Fruit fly (Drosophila melanogaster) whole organism, prepupa: ENCODE measurements around the gene Art9.
A peak's percentile ranks its signal among the peaks of the same experiment; 100 is the strongest.

Source experiments
- CG10631 ChIP-seq: fragments of 200-800 bp; sonication (Bioruptor generic); optimal IDR thresholded peaks from 2 replicates; lab custom pipeline; 2016; ENCODE audit warnings: missing biosample characterization, missing genetic modification characterization
- CG11294 ChIP-seq: fragments of 200-800 bp; sonication (Bioruptor generic); IDR thresholded peaks from 2 replicates; pipeline ENCODE4 v1.3.6; 2022; ENCODE audit warnings: missing biosample characterization, missing genetic modification characterization
- CG15336 ChIP-seq: fragments of 200-800 bp; sonication (Bioruptor generic); IDR thresholded peaks from 2 replicates; pipeline ENCODE4 v1.3.6; 2022; ENCODE audit warnings: missing biosample characterization, missing genetic modification characterization
- CG1621 ChIP-seq: fragments of 200-800 bp; sonication (Bioruptor generic); optimal IDR thresholded peaks from 3 replicates; lab custom pipeline; 2018; ENCODE audit warnings: missing biosample characterization, mild to moderate bottlenecking, missing genetic modification characterization
- CG16779 ChIP-seq: fragments of 200-800 bp; sonication (Bioruptor generic); optimal IDR thresholded peaks from 3 replicates; lab custom pipeline; 2017; ENCODE audit warnings: missing biosample characterization, mild to moderate bottlenecking, missing genetic modification characterization
- CG3032 ChIP-seq: fragments of 200-800 bp; optimal IDR thresholded peaks from 2 replicates; lab custom pipeline; 2019; ENCODE audit warnings: missing biosample characterization, mild to moderate bottlenecking, missing genetic modification characterization, moderate library complexity
- CG31627 ChIP-seq: fragments of 200-800 bp; sonication (Bioruptor generic); optimal IDR thresholded peaks from 3 replicates; lab custom pipeline; 2016; ENCODE audit warnings: missing biosample characterization, missing genetic modification characterization
- CG32006 ChIP-seq: fragments of 200-800 bp; sonication (Bioruptor generic); optimal IDR thresholded peaks from 3 replicates; lab custom pipeline; 2017; ENCODE audit warnings: missing biosample characterization, mild to moderate bottlenecking, missing genetic modification characterization
- CG34406 ChIP-seq: fragments of 200-800 bp; sonication (Bioruptor generic); optimal IDR thresholded peaks from 3 replicates; lab custom pipeline; 2016; ENCODE audit warnings: missing biosample characterization, missing genetic modification characterization
- CG3919 ChIP-seq: fragments of 200-800 bp; sonication (Bioruptor generic); optimal IDR thresholded peaks from 3 replicates; lab custom pipeline; 2016; ENCODE audit warnings: missing biosample characterization, missing genetic modification characterization
- CG4318 ChIP-seq: fragments of 200-800 bp; sonication (Bioruptor generic); optimal IDR thresholded peaks from 3 replicates; lab custom pipeline; 2017; ENCODE audit warnings: missing biosample characterization, mild to moderate bottlenecking, missing genetic modification characterization
- CG6163 ChIP-seq: fragments of 200-800 bp; sonication (Bioruptor generic); IDR thresholded peaks from 3 replicates; pipeline ENCODE4 v1.3.6; 2022; ENCODE audit warnings: missing biosample characterization, missing genetic modification characterization
- CG6276 ChIP-seq: fragments of 200-800 bp; sonication (Bioruptor generic); optimal IDR thresholded peaks from 2 replicates; lab custom pipeline; 2017; ENCODE audit warnings: missing biosample characterization, mild to moderate bottlenecking, missing genetic modification characterization
- CG6792 ChIP-seq: fragments of 200-800 bp; sonication (Bioruptor generic); optimal IDR thresholded peaks from 3 replicates; lab custom pipeline; 2016; ENCODE audit warnings: missing biosample characterization, missing genetic modification characterization
- CG6808 ChIP-seq: fragments of 200-800 bp; sonication (Bioruptor generic); optimal IDR thresholded peaks from 3 replicates; lab custom pipeline; 2017; ENCODE audit warnings: missing biosample characterization, missing genetic modification characterization, mild to moderate bottlenecking, moderate library complexity, missing genetic modification reagents
- CG7368 ChIP-seq: fragments of 200-800 bp; sonication (Bioruptor generic); optimal IDR thresholded peaks from 3 replicates; lab custom pipeline; 2016; ENCODE audit warnings: missing biosample characterization, missing genetic modification characterization
- CG8119 ChIP-seq: fragments of 200-800 bp; sonication (Bioruptor generic); IDR thresholded peaks from 3 replicates; pipeline ENCODE4 v1.3.6; 2022; ENCODE audit warnings: missing biosample characterization, missing genetic modification characterization
- CG8319 ChIP-seq: fragments of 200-800 bp; sonication (Bioruptor generic); optimal IDR thresholded peaks from 3 replicates; lab custom pipeline; 2016; ENCODE audit warnings: missing biosample characterization, missing genetic modification characterization
- CG8632 ChIP-seq: fragments of 200-800 bp; sonication (Bioruptor generic); optimal IDR thresholded peaks from 3 replicates; lab custom pipeline; 2016; ENCODE audit warnings: missing biosample characterization, missing genetic modification characterization
- CG9139 ChIP-seq: fragments of 200-800 bp; sonication (Bioruptor generic); optimal IDR thresholded peaks from 3 replicates; lab custom pipeline; 2017; ENCODE audit warnings: missing biosample characterization, mild to moderate bottlenecking, missing genetic modification characterization
- Eip75B ChIP-seq: fragments of 200-800 bp; sonication (Bioruptor generic); optimal IDR thresholded peaks from 3 replicates; lab custom pipeline; 2016; ENCODE audit warnings: missing biosample characterization, missing genetic modification characterization
- Eip78C ChIP-seq: fragments of 200-800 bp; sonication (Bioruptor generic); peaks from one replicate; lab custom pipeline; 2016; ENCODE audit warnings: missing biosample characterization, missing genetic modification characterization
- Eip93F ChIP-seq: fragments of 200-800 bp; sonication (Bioruptor generic); optimal IDR thresholded peaks from 2 replicates; lab custom pipeline; 2016; ENCODE audit warnings: missing biosample characterization, mild to moderate bottlenecking, missing genetic modification characterization
- Ets96B ChIP-seq: fragments of 200-800 bp; optimal IDR thresholded peaks from 2 replicates; lab custom pipeline; 2019; ENCODE audit warnings: missing biosample characterization, mild to moderate bottlenecking, missing genetic modification characterization, moderate library complexity
- Gug ChIP-seq: fragments of 200-800 bp; sonication (Bioruptor generic); IDR thresholded peaks from 2 replicates; pipeline ENCODE4 v1.3.6; 2022; ENCODE audit warnings: missing biosample characterization, missing genetic modification characterization
- Hr38 ChIP-seq: sonication (Bioruptor generic); optimal IDR thresholded peaks from 2 replicates; lab custom pipeline; 2016; ENCODE audit warnings: missing biosample characterization, missing genetic modification characterization
- Hr39 ChIP-seq: fragments of 200-800 bp; sonication (Bioruptor generic); optimal IDR thresholded peaks from 2 replicates; lab custom pipeline; 2016; ENCODE audit warnings: missing biosample characterization, missing genetic modification characterization
- Hr4 ChIP-seq: fragments of 200-800 bp; sonication (Bioruptor generic); optimal IDR thresholded peaks from 3 replicates; lab custom pipeline; 2016; ENCODE audit warnings: missing biosample characterization, missing genetic modification characterization
- Met ChIP-seq: fragments of 200-800 bp; sonication (Bioruptor generic); optimal IDR thresholded peaks from 3 replicates; lab custom pipeline; 2016; ENCODE audit warnings: missing biosample characterization, missing genetic modification characterization
- Smox ChIP-seq: fragments of 200-800 bp; sonication (Bioruptor generic); optimal IDR thresholded peaks from 3 replicates; lab custom pipeline; 2016; ENCODE audit warnings: missing biosample characterization, missing genetic modification characterization
- Sox102F ChIP-seq: fragments of 200-800 bp; sonication (Bioruptor generic); optimal IDR thresholded peaks from 2 replicates; lab custom pipeline; 2016; ENCODE audit warnings: missing biosample characterization, mild to moderate bottlenecking, missing genetic modification characterization
- Sox14 ChIP-seq: fragments of 200-800 bp; sonication (Bioruptor generic); optimal IDR thresholded peaks from 3 replicates; lab custom pipeline; 2016; ENCODE audit warnings: missing biosample characterization, missing genetic modification characterization
- acj6 ChIP-seq: fragments of 200-800 bp; sonication (Bioruptor generic); optimal IDR thresholded peaks from 3 replicates; lab custom pipeline; 2016; ENCODE audit warnings: missing biosample characterization, missing genetic modification characterization
- dsx ChIP-seq: fragments of 200-800 bp; optimal IDR thresholded peaks from 3 replicates; lab custom pipeline; 2019; ENCODE audit warnings: missing biosample characterization, mild to moderate bottlenecking, missing genetic modification characterization, moderate library complexity; ENCODE audit not compliant: poor library complexity, severe bottlenecking
- eg ChIP-seq: fragments of 200-800 bp; sonication (Bioruptor generic); IDR thresholded peaks from 3 replicates; pipeline ENCODE4 v1.3.6; 2022; ENCODE audit warnings: missing biosample characterization, missing genetic modification characterization
- esn ChIP-seq: fragments of 200-800 bp; sonication (Bioruptor generic); optimal IDR thresholded peaks from 2 replicates; lab custom pipeline; 2016; ENCODE audit warnings: missing biosample characterization, mild to moderate bottlenecking, missing genetic modification characterization, moderate library complexity
- fd85E ChIP-seq: fragments of 200-800 bp; sonication (Bioruptor generic); optimal IDR thresholded peaks from 3 replicates; lab custom pipeline; 2016; ENCODE audit warnings: missing biosample characterization, missing genetic modification characterization
- fkh ChIP-seq: fragments of 200-800 bp; sonication (Bioruptor generic); optimal IDR thresholded peaks from 3 replicates; lab custom pipeline; 2017; ENCODE audit warnings: missing biosample characterization, mild to moderate bottlenecking, missing genetic modification characterization, moderate library complexity
- net ChIP-seq: fragments of 200-800 bp; sonication (Bioruptor generic); optimal IDR thresholded peaks from 3 replicates; lab custom pipeline; 2016; ENCODE audit warnings: missing biosample characterization, missing genetic modification characterization
- pdm3 ChIP-seq: fragments of 200-800 bp; sonication (Bioruptor generic); optimal IDR thresholded peaks from 3 replicates; lab custom pipeline; 2016; ENCODE audit warnings: missing biosample characterization, missing genetic modification characterization
- salr ChIP-seq, 2 experiments: fragments of 200-800 bp; sonication (Bioruptor generic); optimal IDR thresholded peaks; 3 replicates each; lab custom pipeline; 2016 to 2018; ENCODE audit warnings: missing biosample characterization in 2 of 2, missing genetic modification characterization in 2 of 2, mild to moderate bottlenecking in 1 of 2
- spab ChIP-seq: fragments of 200-800 bp; sonication (Bioruptor generic); optimal IDR thresholded peaks from 2 replicates; lab custom pipeline; 2017; ENCODE audit warnings: missing biosample characterization, mild to moderate bottlenecking, missing genetic modification characterization, missing genetic modification reagents
- topi ChIP-seq: fragments of 200-800 bp; sonication (Bioruptor generic); optimal IDR thresholded peaks from 3 replicates; lab custom pipeline; 2016; ENCODE audit warnings: missing biosample characterization, missing genetic modification characterization

Art9 gene

dm6 chr3R:13958582-13958981 lies 15.3 kb upstream of the Art9 start, which contains the start of gene Ipp:
Ipp (plus strand) TSS chr3R:13958789.
- TF ChIP-seq eg (GFP tag; lab: Robert Waterston, UW): 0 out of 3 replicates have a peak, but pooled peaks have one; percentile 10
- no peak for TF ChIP-seq CG4318
- TF ChIP-seq Ets96B (tag; lab: Kevin White, UChicago): no peak
- TF ChIP-seq spab (GFP tag; lab: Kevin White, UChicago): no peak

dm6 chr3R:13956809-13957351 lies 13.6 kb upstream of the Art9 start:
- TF ChIP-seq CG31627 (GFP tag; lab: Kevin White, UChicago) (no peak), Eip78C (GFP tag; lab: Kevin White, UChicago) (no peak), CG1621 (tag; lab: Kevin White, UChicago) (no peak), Ets96B (tag; lab: Kevin White, UChicago) (no peak), CG9139 (no peak), pdm3 (GFP tag; lab: Kevin White, UChicago) (no peak), Hr4 (no peak), CG15336 (no peak), Eip93F (no peak), Hr39 (GFP tag; lab: Kevin White, UChicago) (no peak)

- no peak for TF ChIP-seq Hr38 (GFP tag; lab: Kevin White, UChicago)
- TF ChIP-seq Sox102F (GFP tag; lab: Kevin White, UChicago): peak; percentile 1
- no peak for TF ChIP-seq Eip93F
- TF ChIP-seq esn (GFP tag; lab: Kevin White, UChicago): peak; percentile 30
- peak; percentile 4 for TF ChIP-seq CG3919 (GFP tag; lab: Kevin White, UChicago)
- TF ChIP-seq CG3032 (tag; lab: Kevin White, UChicago): peak; percentile 6
- TF ChIP-seq Smox (GFP tag; lab: Kevin White, UChicago): peak; percentile 31
- TF ChIP-seq pdm3 (GFP tag; lab: Kevin White, UChicago): peak; percentile 9
- TF ChIP-seq CG6163: 0 out of 3 replicates have a peak, but pooled peaks have one; percentile 34
- TF ChIP-seq fd85E: no peak
- peak; percentile 39 for TF ChIP-seq Met (GFP tag; lab: Kevin White, UChicago)
- peak; percentile 18 for TF ChIP-seq CG31627 (GFP tag; lab: Kevin White, UChicago)
- TF ChIP-seq Gug (GFP tag; lab: Robert Waterston, UW): no peak
- TF ChIP-seq CG6808: peak; percentile 7
- TF ChIP-seq CG1621 (tag; lab: Kevin White, UChicago): peak; percentile 24
- TF ChIP-seq spab (GFP tag; lab: Kevin White, UChicago): no peak
- TF ChIP-seq CG4318: no peak
- peak; percentile 1 for TF ChIP-seq acj6
- TF ChIP-seq Eip78C (GFP tag; lab: Kevin White, UChicago): peak; percentile 41
- peak; percentile 4 for TF ChIP-seq topi (GFP tag; lab: Kevin White, UChicago)
- peak; percentile 18 for TF ChIP-seq CG6792 (GFP tag; lab: Kevin White, UChicago)
Measured at dm6 chr3R:13955227-13955626, 12.0 kb upstream of the Art9 start.

- TF ChIP-seq CG6163: peak; percentile 64
- TF ChIP-seq CG8632 (GFP tag; lab: Kevin White, UChicago): no peak
- TF ChIP-seq CG8119 (GFP tag; lab: Robert Waterston, UW): peak; percentile 81
- TF ChIP-seq fkh (GFP tag; lab: Kevin White, UChicago): no peak
- peak; percentile 56 for TF ChIP-seq net (GFP tag; lab: Kevin White, UChicago)
- TF ChIP-seq dsx (GFP tag; lab: Kevin White, UChicago): no peak
- TF ChIP-seq eg (GFP tag; lab: Robert Waterston, UW): peak; percentile 86
- TF ChIP-seq CG31627 (GFP tag; lab: Kevin White, UChicago): no peak
- no peak for TF ChIP-seq CG16779 (tag; lab: Kevin White, UChicago)
- peak; percentile 85 for TF ChIP-seq CG15336
- TF ChIP-seq CG6792 (GFP tag; lab: Kevin White, UChicago): no peak
- TF ChIP-seq Smox (GFP tag; lab: Kevin White, UChicago): no peak
- TF ChIP-seq Eip78C (GFP tag; lab: Kevin White, UChicago): peak; percentile 82
- TF ChIP-seq CG4318: peak; percentile 63
- peak; percentile 72 for TF ChIP-seq CG6276 (GFP tag; lab: Kevin White, UChicago)
- no peak for TF ChIP-seq CG8319 (GFP tag; lab: Kevin White, UChicago)
- TF ChIP-seq CG32006 (GFP tag; lab: Kevin White, UChicago): peak; percentile 86
- no peak for TF ChIP-seq acj6
- TF ChIP-seq Gug (GFP tag; lab: Robert Waterston, UW): peak; percentile 60
- peak; percentile 32 for TF ChIP-seq CG10631 (GFP tag; lab: Kevin White, UChicago)
- no peak for TF ChIP-seq CG11294 (GFP tag; lab: Robert Waterston, UW)
- peak; percentile 82 for TF ChIP-seq Hr4
- TF ChIP-seq CG1621 (tag; lab: Kevin White, UChicago): no peak
- TF ChIP-seq salr (GFP tag; optimal IDR thresholded peaks at IDR 0.05; lab: Kevin White, UChicago): peak in 1 of 2 experiments; percentile 46
- TF ChIP-seq CG9139: no peak
- no peak for TF ChIP-seq spab (GFP tag; lab: Kevin White, UChicago)
- no peak for TF ChIP-seq Sox14 (GFP tag; lab: Kevin White, UChicago)
- no peak for TF ChIP-seq CG7368
- TF ChIP-seq CG34406 (GFP tag; lab: Kevin White, UChicago): no peak
- no peak for TF ChIP-seq Eip75B (GFP tag; lab: Kevin White, UChicago)
Measured at dm6 chr3R:13952303-13952702, 9.0 kb upstream of the Art9 start.
